Fruit fly (Drosophila melanogaster) Kc167 (cell line): ENCODE measurements around the gene CG18789.
"Not testable (repeated sequence)": the region's sequence is repeated elsewhere in the genome, so short reads cannot be mapped to it uniquely, and the experiment has no call there.

Source experiments
- Sin3A ChIP-seq: fragments of >200 bp; optimal IDR thresholded peaks from 2 replicates; lab custom pipeline; 2018; ENCODE audit warnings: missing external identifiers
- h ChIP-seq: fragments of >200 bp; optimal IDR thresholded peaks from 3 replicates; lab custom pipeline; 2018; ENCODE audit warnings: missing external identifiers
- insv ChIP-seq: fragments of >200 bp; optimal IDR thresholded peaks from 3 replicates; lab custom pipeline; 2018; ENCODE audit warnings: missing external identifiers
- psq ChIP-seq: fragments of >200 bp; optimal IDR thresholded peaks from 2 replicates; lab custom pipeline; 2017; ENCODE audit warnings: missing external identifiers
- ttk ChIP-seq: sonication (Bioruptor generic); optimal IDR thresholded peaks from 2 replicates; lab custom pipeline; 2017; ENCODE audit warnings: missing external identifiers

DNA sequence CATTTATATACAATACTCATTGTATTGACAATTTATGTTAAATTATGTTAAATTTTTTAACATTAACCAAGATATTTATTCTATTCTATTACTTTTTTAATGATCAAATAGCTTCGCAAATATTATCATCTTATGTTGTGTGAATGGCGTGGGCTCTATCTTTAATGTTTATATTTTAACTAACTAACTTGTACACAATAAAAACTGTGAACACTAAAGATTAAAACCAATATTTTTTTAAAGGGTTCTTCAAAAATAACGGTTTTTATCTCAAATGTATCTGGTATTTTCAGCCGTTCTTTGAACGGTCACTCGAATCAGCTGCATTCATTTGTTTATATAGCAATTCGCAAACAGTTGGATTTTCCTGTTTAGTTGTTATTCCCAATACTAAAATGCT, 1.3 kb upstream of the CG18789 start, which contains the start of gene Ada1-1:
- not testable (repeated sequence) for TF ChIP-seq ttk (lab: Kevin White, UChicago); psq (lab: Kevin White, UChicago); insv; h (lab: Kevin White, UChicago); Sin3A (lab: Kevin White, UChicago)
